Fruit fly (Drosophila melanogaster) whole organism, embryonic: ENCODE results near the gene retm.
A peak's percentile ranks its signal among the peaks of the same experiment; 100 is the strongest.

ENCODE experiments used
- Antp ChIP-seq: fragments of 200-800 bp; sonication (Bioruptor generic); optimal IDR thresholded peaks from 3 replicates; lab custom pipeline; 2016; ENCODE audit warnings: missing biosample characterization, missing genetic modification characterization
- Atf6 ChIP-seq: fragments of 200-800 bp; sonication (Bioruptor generic); IDR thresholded peaks from 2 replicates; pipeline ENCODE4 v1.3.6; 2022; ENCODE audit warnings: missing biosample characterization, missing genetic modification characterization
- CG10267 ChIP-seq: fragments of 200-800 bp; sonication (Bioruptor generic); optimal IDR thresholded peaks from 2 replicates; lab custom pipeline; 2018; ENCODE audit warnings: missing biosample characterization, mild to moderate bottlenecking, missing genetic modification characterization, moderate library complexity
- CG10462 ChIP-seq: fragments of 200-800 bp; sonication (Bioruptor generic); optimal IDR thresholded peaks from 2 replicates; lab custom pipeline; 2016; ENCODE audit warnings: missing biosample characterization, missing genetic modification characterization
- CG12659 ChIP-seq: fragments of 200-800 bp; sonication (Bioruptor generic); optimal IDR thresholded peaks from 3 replicates; lab custom pipeline; 2017; ENCODE audit warnings: mild to moderate bottlenecking, missing biosample characterization, missing genetic modification reagents, missing genetic modification characterization
- CG13624 ChIP-seq: fragments of 200-800 bp; sonication (Bioruptor generic); optimal IDR thresholded peaks from 2 replicates; lab custom pipeline; 2016; ENCODE audit warnings: missing biosample characterization, missing genetic modification characterization
- CG15514 ChIP-seq: fragments of 200-800 bp; sonication (Bioruptor generic); optimal IDR thresholded peaks from 3 replicates; lab custom pipeline; 2017; ENCODE audit warnings: missing biosample characterization, missing genetic modification characterization, mild to moderate bottlenecking, moderate library complexity, missing genetic modification reagents
- CG1602 ChIP-seq: fragments of 200-800 bp; sonication (Bioruptor generic); optimal IDR thresholded peaks from 3 replicates; lab custom pipeline; 2016; ENCODE audit warnings: missing biosample characterization, missing genetic modification characterization
- CG17802 ChIP-seq: fragments of 200-800 bp; sonication (Bioruptor generic); optimal IDR thresholded peaks from 2 replicates; lab custom pipeline; 2018; ENCODE audit warnings: missing biosample characterization, mild to moderate bottlenecking, missing genetic modification characterization, moderate library complexity
- CG18619 ChIP-seq: fragments of 200-800 bp; sonication (Bioruptor generic); optimal IDR thresholded peaks from 3 replicates; lab custom pipeline; 2017; ENCODE audit warnings: missing biosample characterization, mild to moderate bottlenecking, missing genetic modification characterization
- CG33213 ChIP-seq: fragments of 200-800 bp; sonication (Bioruptor generic); optimal IDR thresholded peaks from 3 replicates; lab custom pipeline; 2016; ENCODE audit warnings: missing biosample characterization, missing genetic modification characterization
- CG3407 ChIP-seq: fragments of 200-800 bp; sonication (Bioruptor generic); optimal IDR thresholded peaks from 2 replicates; lab custom pipeline; 2018; ENCODE audit warnings: missing biosample characterization, mild to moderate bottlenecking, missing genetic modification characterization
- CG34376 ChIP-seq: fragments of 200-800 bp; sonication (Bioruptor generic); optimal IDR thresholded peaks from 2 replicates; lab custom pipeline; 2018; ENCODE audit warnings: missing biosample characterization, mild to moderate bottlenecking, missing genetic modification characterization
- CG3847 ChIP-seq: fragments of 200-800 bp; sonication (Bioruptor generic); IDR thresholded peaks from 2 replicates; pipeline ENCODE4 v1.3.6; 2022; ENCODE audit warnings: missing biosample characterization, missing genetic modification characterization
- CG3995 ChIP-seq: fragments of 200-800 bp; sonication (Bioruptor generic); optimal IDR thresholded peaks from 3 replicates; lab custom pipeline; 2016; ENCODE audit warnings: missing biosample characterization, missing genetic modification characterization
- CG4617 ChIP-seq: fragments of 200-800 bp; sonication (Bioruptor generic); optimal IDR thresholded peaks from 3 replicates; lab custom pipeline; 2016; ENCODE audit warnings: missing biosample characterization, missing genetic modification characterization, borderline replicate concordance
- CG4854 ChIP-seq: fragments of 200-800 bp; sonication (Bioruptor generic); optimal IDR thresholded peaks from 2 replicates; lab custom pipeline; 2016; ENCODE audit warnings: missing biosample characterization, missing genetic modification characterization, inconsistent platforms
- CG7271 ChIP-seq: fragments of 200-800 bp; sonication (Bioruptor generic); optimal IDR thresholded peaks from 2 replicates; lab custom pipeline; 2018; ENCODE audit warnings: missing biosample characterization, mild to moderate bottlenecking, missing genetic modification characterization, moderate library complexity
- CG7357 ChIP-seq: fragments of 200-800 bp; sonication (Bioruptor generic); IDR thresholded peaks from 3 replicates; pipeline ENCODE4 v1.3.6; 2022; ENCODE audit warnings: missing biosample characterization, missing genetic modification characterization
- CG7786 ChIP-seq: fragments of 200-800 bp; sonication (Bioruptor generic); optimal IDR thresholded peaks from 2 replicates; lab custom pipeline; 2016; ENCODE audit warnings: missing biosample characterization, missing genetic modification characterization
- CG8388 ChIP-seq: fragments of 200-800 bp; sonication (Bioruptor generic); optimal IDR thresholded peaks from 2 replicates; lab custom pipeline; 2019; ENCODE audit warnings: missing biosample characterization, mild to moderate bottlenecking, missing genetic modification characterization, moderate library complexity
- Dad ChIP-seq: fragments of 200-800 bp; sonication (Bioruptor generic); optimal IDR thresholded peaks from 3 replicates; lab custom pipeline; 2016; ENCODE audit warnings: missing biosample characterization, missing genetic modification characterization
- Dref ChIP-seq: fragments of 200-800 bp; sonication (Bioruptor generic); IDR thresholded peaks from 2 replicates; pipeline ENCODE4 v1.3.6; 2022; ENCODE audit warnings: missing biosample characterization, missing genetic modification characterization
- E2f2 ChIP-seq: fragments of 200-800 bp; sonication (Bioruptor generic); IDR thresholded peaks from 2 replicates; pipeline ENCODE4 v1.3.6; 2022; ENCODE audit warnings: missing biosample characterization, missing genetic modification characterization
- Fer3 ChIP-seq: fragments of 200-800 bp; sonication (Bioruptor generic); optimal IDR thresholded peaks from 2 replicates; lab custom pipeline; 2018; ENCODE audit warnings: missing biosample characterization, mild to moderate bottlenecking, missing genetic modification characterization, moderate library complexity
- HLH54F ChIP-seq: fragments of 200-800 bp; sonication (Bioruptor generic); optimal IDR thresholded peaks from 3 replicates; lab custom pipeline; 2016; ENCODE audit warnings: missing biosample characterization, missing genetic modification characterization
- HmgZ ChIP-seq: fragments of 200-800 bp; sonication (Bioruptor generic); optimal IDR thresholded peaks from 2 replicates; lab custom pipeline; 2018; ENCODE audit warnings: missing biosample characterization, mild to moderate bottlenecking, missing genetic modification characterization
- Hmr ChIP-seq: fragments of 200-800 bp; sonication (Bioruptor generic); optimal IDR thresholded peaks from 3 replicates; lab custom pipeline; 2017; ENCODE audit warnings: mild to moderate bottlenecking, missing biosample characterization, missing genetic modification reagents, missing genetic modification characterization
- Lhr ChIP-seq: fragments of 200-800 bp; sonication (Bioruptor generic); optimal IDR thresholded peaks from 3 replicates; lab custom pipeline; 2017; ENCODE audit warnings: mild to moderate bottlenecking, missing biosample characterization, missing genetic modification reagents, missing genetic modification characterization
- NC2β ChIP-seq: fragments of 200-800 bp; sonication (Bioruptor generic); optimal IDR thresholded peaks from 2 replicates; lab custom pipeline; 2016; ENCODE audit warnings: missing biosample characterization, missing genetic modification characterization
- Nf-YC ChIP-seq: fragments of 200-800 bp; optimal IDR thresholded peaks from 3 replicates; lab custom pipeline; 2019; ENCODE audit warnings: missing biosample characterization, mild to moderate bottlenecking, missing genetic modification characterization, moderate library complexity
- Oli ChIP-seq: fragments of 200-800 bp; sonication (Bioruptor generic); optimal IDR thresholded peaks from 2 replicates; lab custom pipeline; 2018; ENCODE audit warnings: missing biosample characterization, mild to moderate bottlenecking, missing genetic modification characterization, moderate library complexity
- Opbp ChIP-seq: fragments of 200-800 bp; sonication (Bioruptor generic); IDR thresholded peaks from 3 replicates; pipeline ENCODE4 v1.3.6; 2022; ENCODE audit warnings: missing biosample characterization, missing genetic modification characterization; ENCODE audit not compliant: partially characterized antibody
- Six4 ChIP-seq: fragments of 200-800 bp; sonication (Bioruptor generic); optimal IDR thresholded peaks from 2 replicates; lab custom pipeline; 2016; ENCODE audit warnings: missing biosample characterization, missing genetic modification characterization
- Xrp1 ChIP-seq: fragments of 200-800 bp; sonication (Bioruptor generic); IDR thresholded peaks from 2 replicates; pipeline ENCODE4 v1.3.6; 2022; ENCODE audit warnings: missing biosample characterization, missing genetic modification characterization
- aop ChIP-seq: fragments of 200-800 bp; sonication (Bioruptor generic); IDR thresholded peaks from 2 replicates; pipeline ENCODE4 v1.3.6; 2022; ENCODE audit warnings: missing biosample characterization, missing genetic modification characterization
- chn ChIP-seq: fragments of 200-800 bp; sonication (Bioruptor generic); optimal IDR thresholded peaks from 2 replicates; lab custom pipeline; 2016; ENCODE audit warnings: missing biosample characterization, missing genetic modification characterization
- crp ChIP-seq, 2 experiments: fragments of 200-800 bp; sonication (Bioruptor generic); optimal IDR thresholded peaks; 2 replicates in 1 of 2; 3 replicates in 1 of 2; lab custom pipeline; 2017; ENCODE audit warnings: missing biosample characterization in 2 of 2, missing genetic modification characterization in 2 of 2, mild to moderate bottlenecking in 1 of 2, moderate library complexity in 1 of 2
- da ChIP-seq: fragments of 200-800 bp; sonication (Bioruptor generic); optimal IDR thresholded peaks from 2 replicates; lab custom pipeline; 2016; ENCODE audit warnings: missing biosample characterization, missing genetic modification characterization
- ftz-f1 ChIP-seq: fragments of 200-800 bp; sonication (Bioruptor generic); optimal IDR thresholded peaks from 2 replicates; lab custom pipeline; 2016; ENCODE audit warnings: missing biosample characterization, missing genetic modification characterization
- gce ChIP-seq: fragments of 200-800 bp; sonication (Bioruptor generic); IDR thresholded peaks from 3 replicates; pipeline ENCODE4 v1.3.6; 2022; ENCODE audit warnings: missing biosample characterization, missing genetic modification characterization
- gcm2 ChIP-seq: fragments of 200-800 bp; sonication (Bioruptor generic); optimal IDR thresholded peaks from 2 replicates; lab custom pipeline; 2016; ENCODE audit warnings: missing biosample characterization, missing genetic modification characterization
- gfzf ChIP-seq: fragments of 200-800 bp; sonication (Bioruptor generic); optimal IDR thresholded peaks from 2 replicates; lab custom pipeline; 2016; ENCODE audit warnings: missing biosample characterization, mild to moderate bottlenecking, missing genetic modification characterization, moderate library complexity
- kah ChIP-seq: fragments of 200-800 bp; sonication (Bioruptor generic); optimal IDR thresholded peaks from 2 replicates; lab custom pipeline; 2018; ENCODE audit warnings: missing biosample characterization, mild to moderate bottlenecking, missing genetic modification characterization
- phol ChIP-seq: fragments of 200-800 bp; sonication (Bioruptor generic); optimal IDR thresholded peaks from 3 replicates; lab custom pipeline; 2018; ENCODE audit warnings: missing biosample characterization, mild to moderate bottlenecking, missing genetic modification characterization, moderate library complexity
- schlank ChIP-seq: fragments of 200-800 bp; sonication (Bioruptor generic); optimal IDR thresholded peaks from 2 replicates; lab custom pipeline; 2018; ENCODE audit warnings: missing biosample characterization, mild to moderate bottlenecking, missing genetic modification characterization
- sens ChIP-seq: fragments of 200-800 bp; sonication (Bioruptor generic); peaks from one replicate; lab custom pipeline; 2016; ENCODE audit warnings: missing biosample characterization, missing genetic modification characterization
- sob ChIP-seq: fragments of 200-800 bp; sonication (Bioruptor generic); IDR thresholded peaks from 2 replicates; pipeline ENCODE4 v1.3.6; 2022; ENCODE audit warnings: missing biosample characterization, missing genetic modification characterization
- unc-4 ChIP-seq: fragments of 200-800 bp; sonication (Bioruptor generic); IDR thresholded peaks from 2 replicates; pipeline ENCODE4 v1.3.6; 2022; ENCODE audit warnings: missing biosample characterization, missing genetic modification characterization; ENCODE audit not compliant: partially characterized antibody
- unpg ChIP-seq: fragments of 200-800 bp; sonication (Bioruptor generic); optimal IDR thresholded peaks from 3 replicates; lab custom pipeline; 2018; ENCODE audit warnings: missing biosample characterization, mild to moderate bottlenecking, missing genetic modification characterization, moderate library complexity
- vfl ChIP-seq: fragments of 200-800 bp; sonication (Bioruptor generic); optimal IDR thresholded peaks from 2 replicates; lab custom pipeline; 2016; ENCODE audit warnings: missing biosample characterization, missing genetic modification characterization

Gene retm

dm6 chr2L:6467509-6467908, 11.8 kb upstream of the retm start, which contains the start of gene HemK1 (continued):
- peak; percentile 7 for TF ChIP-seq HLH54F (GFP tag; lab: Kevin White, UChicago)
- TF ChIP-seq CG10267 (tag; lab: Kevin White, UChicago): peak; percentile 45
- peak; percentile 43 for TF ChIP-seq Lhr (GFP tag; lab: Kevin White, UChicago)
- TF ChIP-seq CG3407 (GFP tag; lab: Kevin White, UChicago): no peak
- peak; percentile 50 for TF ChIP-seq CG3995
- peak; percentile 33 for TF ChIP-seq kah (GFP tag; lab: Kevin White, UChicago)
- TF ChIP-seq Dref: peak; percentile 38; the same call in 1 of the 2 replicates
- TF ChIP-seq CG33213 (GFP tag; lab: Kevin White, UChicago): peak; percentile 75
- peak; percentile 46 for TF ChIP-seq Hmr (GFP tag; lab: Kevin White, UChicago)
- peak; percentile 78 for TF ChIP-seq HmgZ (tag; lab: Kevin White, UChicago)
- TF ChIP-seq Six4: no peak
- 0 out of 2 replicates have a peak, but pooled peaks have one; percentile 21 for TF ChIP-seq Atf6 (GFP tag; lab: Robert Waterston, UW)
- TF ChIP-seq crp (GFP tag; optimal IDR thresholded peaks at IDR 0.05; lab: Kevin White, UChicago): peak in 1 of 2 experiments; percentile 2
- TF ChIP-seq CG12659 (GFP tag; lab: Kevin White, UChicago): peak; percentile 72
- TF ChIP-seq Dad (GFP tag; lab: Kevin White, UChicago): peak; percentile 21
- peak; percentile 9 for TF ChIP-seq CG13624 (GFP tag; lab: Kevin White, UChicago)
- no peak for TF ChIP-seq Oli (tag; lab: Kevin White, UChicago)
- TF ChIP-seq da (GFP tag; lab: Kevin White, UChicago): no peak
- peak; percentile 55 for TF ChIP-seq CG4617 (GFP tag; lab: Kevin White, UChicago)
- TF ChIP-seq CG18619 (GFP tag; lab: Kevin White, UChicago): no peak
- TF ChIP-seq CG7271: no peak
- peak; percentile 48 for TF ChIP-seq sens
- peak; percentile 97 for TF ChIP-seq gfzf
- TF ChIP-seq CG8388 (GFP tag; lab: Kevin White, UChicago): no peak
- no peak for TF ChIP-seq CG1602 (GFP tag; lab: Kevin White, UChicago)
- TF ChIP-seq ftz-f1 (GFP tag; lab: Kevin White, UChicago): peak; percentile 97
- no peak for TF ChIP-seq CG10462 (GFP tag; lab: Kevin White, UChicago)
- peak; percentile 53; the same call in 1 of the 3 replicates for TF ChIP-seq Opbp (GFP tag; lab: Robert Waterston, UW)
- peak; percentile 23 for TF ChIP-seq phol (tag; lab: Kevin White, UChicago)
- TF ChIP-seq gcm2: no peak
- peak; percentile 17 for TF ChIP-seq Nf-YC
- no peak for TF ChIP-seq Fer3 (tag; lab: Kevin White, UChicago)
- TF ChIP-seq sob: 0 out of 2 replicates have a peak, but pooled peaks have one; percentile 23
- TF ChIP-seq gce (GFP tag; lab: Robert Waterston, UW): no peak
- TF ChIP-seq CG3847 (GFP tag; lab: Robert Waterston, UW): peak; percentile 57
- peak; percentile 45 for TF ChIP-seq NC2β (GFP tag; lab: Kevin White, UChicago)
- TF ChIP-seq CG7786 (GFP tag; lab: Kevin White, UChicago): no peak
- peak; percentile 40 for TF ChIP-seq CG34376
- no peak for TF ChIP-seq Antp (GFP tag; lab: Kevin White, UChicago)
- TF ChIP-seq aop (GFP tag; lab: Robert Waterston, UW): no peak
- TF ChIP-seq CG15514 (GFP tag; lab: Kevin White, UChicago): peak; percentile 84
- peak; percentile 59 for TF ChIP-seq unc-4 (GFP tag; lab: Robert Waterston, UW)
- TF ChIP-seq CG4854 (GFP tag; lab: Kevin White, UChicago): no peak
- TF ChIP-seq vfl (GFP tag; lab: Kevin White, UChicago): no peak
- no peak for TF ChIP-seq CG7357 (GFP tag; lab: Robert Waterston, UW)
- TF ChIP-seq unpg (GFP tag; lab: Kevin White, UChicago): no peak
- TF ChIP-seq CG17802 (tag; lab: Kevin White, UChicago): no peak
- TF ChIP-seq Xrp1 (GFP tag; lab: Robert Waterston, UW): no peak
- TF ChIP-seq chn (GFP tag; lab: Kevin White, UChicago): peak; percentile 19
- TF ChIP-seq schlank (tag; lab: Kevin White, UChicago): no peak
- TF ChIP-seq E2f2 (GFP tag; lab: Robert Waterston, UW): peak; percentile 97
